Worm (Caenorhabditis elegans) whole organism, young adult: ENCODE measurements around the gene C48B4.12.

ENCODE experiments used
- B0019.2 ChIP-seq: fragments of 200-800 bp; sonication (Bioruptor generic); conservative IDR thresholded peaks from 2 replicates; pipeline ENCODE4 v1.3.6; 2022; ENCODE audit warnings: missing genetic modification reagents, missing genetic modification characterization, missing compliant biosample characterization
- efl-1 ChIP-seq: fragments of 150-350 bp; optimal IDR thresholded peaks from 2 replicates; lab custom pipeline; 2014; ENCODE audit warnings: missing biosample characterization, missing genetic modification reagents, missing genetic modification characterization
- egl-18 ChIP-seq: fragments of 200-800 bp; sonication (Bioruptor generic); IDR thresholded peaks from 2 replicates; pipeline ENCODE4 v1.3.6; 2022; ENCODE audit warnings: missing genetic modification reagents, missing genetic modification characterization, missing compliant biosample characterization
- snpc-4 ChIP-seq, 5 experiments: fragments of 150-350 bp in 1 of 5; sonication (generic microtip) in 4 of 5; optimal IDR thresholded peaks; 2 replicates each; lab custom pipeline; 2014 to 2018; ENCODE audit warnings: missing genetic modification characterization in 5 of 5, missing biosample characterization in 3 of 5, antibody characterized with exemption in 2 of 5, mild to moderate bottlenecking in 2 of 5, missing compliant biosample characterization in 2 of 5, missing genotype in 2 of 5, moderate library complexity in 2 of 5, missing genetic modification reagents in 1 of 5

DNA sequence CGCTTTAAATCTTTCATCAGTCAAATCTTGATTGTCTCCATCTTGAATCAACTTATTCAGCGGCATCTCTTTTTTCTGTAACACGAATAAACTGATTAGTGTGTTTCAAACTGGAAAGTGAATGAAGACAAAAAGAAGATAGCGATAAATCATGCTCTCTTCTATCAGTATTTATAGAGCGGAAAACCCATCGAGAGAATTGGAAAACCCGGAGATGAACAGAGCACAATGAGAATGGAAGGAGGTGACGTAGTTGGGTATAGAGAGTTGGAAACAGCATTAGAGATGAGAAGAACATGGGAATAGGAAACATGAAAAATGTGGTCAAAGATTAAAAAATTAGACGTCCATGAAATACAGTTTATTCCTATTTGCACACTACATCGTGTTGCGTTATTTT, 5.0 kb upstream of the C48B4.12 start, which contains the start of gene acox-1.5:
- TF ChIP-seq egl-18 (GFP tag; lab: Robert Waterston, UW): no peak
- TF ChIP-seq efl-1: no peak
- TF ChIP-seq B0019.2: no peak
- no peak for TF ChIP-seq snpc-4 (GFP tag; optimal IDR thresholded peaks at IDR 0.05; lab: Kevin White, UChicago)
- TF ChIP-seq snpc-4 (tag; optimal IDR thresholded peaks at IDR 0.05; lab: Kevin White, UChicago): no peak
